Worm (Caenorhabditis elegans): ENCODE results near the gene nhr-3.

DNA sequence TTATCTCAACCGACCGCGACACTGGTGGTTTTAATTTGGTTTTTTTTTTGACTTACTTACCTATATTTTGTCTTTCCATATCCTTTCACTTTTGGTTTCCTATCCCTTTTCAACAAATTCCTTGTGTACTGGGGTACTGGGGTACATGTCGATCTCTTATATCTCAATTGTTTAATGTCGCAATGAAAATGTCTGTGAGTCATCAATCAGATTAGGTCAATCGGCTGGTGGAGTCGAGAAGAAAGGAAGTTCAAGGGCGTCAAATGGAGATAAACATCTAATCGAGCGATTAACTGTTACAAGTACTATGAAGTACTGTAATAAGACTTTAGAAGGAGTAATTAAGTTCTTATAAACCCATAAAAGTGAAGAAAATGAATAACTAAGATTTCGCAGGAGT, 17.6 kb downstream of the nhr-3 start:
- TF ChIP-seq nhr-25 (tag; optimal IDR thresholded peaks at IDR 0.05) (peak; percentile 92), ztf-4 (tag; optimal IDR thresholded peaks at IDR 0.05) (no peak), daf-12 (tag; optimal IDR thresholded peaks at IDR 0.05) (no peak), hmg-11 (tag; optimal IDR thresholded peaks at IDR 0.05) (no peak), mdl-1 (tag; optimal IDR thresholded peaks at IDR 0.05) (no peak)
